Fruit fly (Drosophila melanogaster) whole organism, embryonic: ENCODE results near the gene Pat1.
A peak's percentile ranks its signal among the peaks of the same experiment; 100 is the strongest.

Source experiments
- Ada2b ChIP-seq: fragments of 200-800 bp; sonication (Bioruptor generic); IDR thresholded peaks from 2 replicates; pipeline ENCODE4 v1.3.6; 2022; ENCODE audit warnings: missing biosample characterization, missing genetic modification characterization
- Atf-2 ChIP-seq: fragments of 200-800 bp; sonication (Bioruptor generic); optimal IDR thresholded peaks from 2 replicates; lab custom pipeline; 2016; ENCODE audit warnings: missing biosample characterization, missing genetic modification characterization
- CG10267 ChIP-seq: fragments of 200-800 bp; sonication (Bioruptor generic); optimal IDR thresholded peaks from 2 replicates; lab custom pipeline; 2018; ENCODE audit warnings: missing biosample characterization, mild to moderate bottlenecking, missing genetic modification characterization, moderate library complexity
- CG11085 ChIP-seq: fragments of 200-800 bp; sonication (Bioruptor generic); IDR thresholded peaks from 2 replicates; pipeline ENCODE4 v1.3.6; 2022; ENCODE audit warnings: missing biosample characterization, missing genetic modification characterization
- CG11456 ChIP-seq: fragments of 200-800 bp; sonication (Bioruptor generic); IDR thresholded peaks from 3 replicates; pipeline ENCODE4 v1.3.6; 2022; ENCODE audit warnings: missing biosample characterization, missing genetic modification characterization
- CG12155 ChIP-seq: fragments of 200-800 bp; sonication (Bioruptor generic); optimal IDR thresholded peaks from 3 replicates; lab custom pipeline; 2016; ENCODE audit warnings: missing biosample characterization, missing genetic modification characterization
- CG1233 ChIP-seq: fragments of 200-800 bp; sonication (Bioruptor generic); optimal IDR thresholded peaks from 4 replicates; lab custom pipeline; 2018; ENCODE audit warnings: missing biosample characterization, mild to moderate bottlenecking, missing genetic modification characterization
- CG12769 ChIP-seq: fragments of 200-800 bp; sonication (Bioruptor generic); optimal IDR thresholded peaks from 2 replicates; lab custom pipeline; 2019; ENCODE audit warnings: missing biosample characterization, mild to moderate bottlenecking, missing genetic modification characterization, moderate library complexity
- CG14014 ChIP-seq: fragments of 200-800 bp; sonication (Bioruptor generic); IDR thresholded peaks from 2 replicates; pipeline ENCODE4 v1.3.6; 2022; ENCODE audit warnings: missing biosample characterization, missing genetic modification characterization
- CG14441 ChIP-seq: fragments of 200-800 bp; sonication (Bioruptor generic); IDR thresholded peaks from 2 replicates; pipeline ENCODE4 v1.3.6; 2022; ENCODE audit warnings: missing biosample characterization, missing genetic modification characterization
- CG16779 ChIP-seq: fragments of 200-800 bp; sonication (Bioruptor generic); IDR thresholded peaks from 2 replicates; pipeline ENCODE4 v1.3.6; 2022; ENCODE audit warnings: missing biosample characterization, missing genetic modification characterization
- CG16863 ChIP-seq: fragments of 200-800 bp; sonication (Bioruptor generic); optimal IDR thresholded peaks from 3 replicates; lab custom pipeline; 2016; ENCODE audit warnings: missing biosample characterization, missing genetic modification characterization
- CG17359 ChIP-seq: fragments of 200-800 bp; sonication (Bioruptor generic); optimal IDR thresholded peaks from 3 replicates; lab custom pipeline; 2018; ENCODE audit warnings: missing biosample characterization, mild to moderate bottlenecking, missing genetic modification characterization, moderate library complexity
- CG17568 ChIP-seq: fragments of 200-800 bp; sonication (Bioruptor generic); optimal IDR thresholded peaks from 2 replicates; lab custom pipeline; 2018; ENCODE audit warnings: missing biosample characterization, mild to moderate bottlenecking, missing genetic modification characterization, moderate library complexity
- CG17829 ChIP-seq: fragments of 200-800 bp; optimal IDR thresholded peaks from 2 replicates; lab custom pipeline; 2019; ENCODE audit warnings: missing biosample characterization, mild to moderate bottlenecking, missing genetic modification characterization, moderate library complexity
- CG18764 ChIP-seq: fragments of 200-800 bp; sonication (Bioruptor generic); optimal IDR thresholded peaks from 3 replicates; lab custom pipeline; 2016; ENCODE audit warnings: missing biosample characterization, missing genetic modification characterization
- CG32532 ChIP-seq: fragments of 200-800 bp; sonication (Bioruptor generic); IDR thresholded peaks from 2 replicates; pipeline ENCODE4 v1.3.6; 2022; ENCODE audit warnings: missing biosample characterization, missing genetic modification characterization
- CG3838 ChIP-seq: fragments of 200-800 bp; sonication (Bioruptor generic); optimal IDR thresholded peaks from 3 replicates; lab custom pipeline; 2016; ENCODE audit warnings: missing biosample characterization, missing genetic modification characterization
- CG42726 ChIP-seq: fragments of 200-800 bp; sonication (Bioruptor generic); IDR thresholded peaks from 2 replicates; pipeline ENCODE4 v1.3.6; 2022; ENCODE audit warnings: missing biosample characterization, missing genetic modification characterization; ENCODE audit not compliant: partially characterized antibody
- CG5245 ChIP-seq: fragments of 200-800 bp; sonication (Bioruptor generic); optimal IDR thresholded peaks from 3 replicates; lab custom pipeline; 2016; ENCODE audit warnings: missing biosample characterization, missing genetic modification characterization
- CG6791 ChIP-seq: fragments of 200-800 bp; sonication (Bioruptor generic); IDR thresholded peaks from 3 replicates; pipeline ENCODE4 v1.3.6; 2022; ENCODE audit warnings: missing biosample characterization, missing genetic modification characterization; ENCODE audit not compliant: partially characterized antibody
- CG7745 ChIP-seq: fragments of 200-800 bp; sonication (Bioruptor generic); optimal IDR thresholded peaks from 2 replicates; lab custom pipeline; 2018; ENCODE audit warnings: missing biosample characterization, mild to moderate bottlenecking, missing genetic modification characterization, moderate library complexity
- CkIIα-i1 ChIP-seq: fragments of 200-800 bp; sonication (Bioruptor generic); IDR thresholded peaks from 2 replicates; pipeline ENCODE4 v1.3.6; 2022; ENCODE audit warnings: missing biosample characterization, missing genetic modification characterization
- Dek ChIP-seq: fragments of 200-800 bp; sonication (Bioruptor generic); optimal IDR thresholded peaks from 3 replicates; lab custom pipeline; 2019; ENCODE audit warnings: missing biosample characterization, mild to moderate bottlenecking, missing genetic modification characterization, moderate library complexity
- E2f1 ChIP-seq: fragments of 200-800 bp; sonication (Bioruptor generic); IDR thresholded peaks from 2 replicates; pipeline ENCODE4 v1.3.6; 2022; ENCODE audit warnings: missing biosample characterization, missing genetic modification characterization
- Fer3 ChIP-seq: fragments of 200-800 bp; sonication (Bioruptor generic); optimal IDR thresholded peaks from 2 replicates; lab custom pipeline; 2018; ENCODE audit warnings: missing biosample characterization, mild to moderate bottlenecking, missing genetic modification characterization, moderate library complexity
- HLHmδ ChIP-seq: fragments of 200-800 bp; sonication (Bioruptor generic); optimal IDR thresholded peaks from 2 replicates; lab custom pipeline; 2018; ENCODE audit warnings: missing biosample characterization, mild to moderate bottlenecking, missing genetic modification characterization, moderate library complexity
- HmgZ ChIP-seq: fragments of 200-800 bp; sonication (Bioruptor generic); optimal IDR thresholded peaks from 2 replicates; lab custom pipeline; 2018; ENCODE audit warnings: missing biosample characterization, mild to moderate bottlenecking, missing genetic modification characterization
- Hr51 ChIP-seq, 2 experiments: fragments of 200-800 bp; sonication (Bioruptor generic); optimal IDR thresholded peaks; 2 replicates in 1 of 2; 3 replicates in 1 of 2; lab custom pipeline; 2016 to 2018; ENCODE audit warnings: missing biosample characterization in 2 of 2, missing genetic modification characterization in 2 of 2, mild to moderate bottlenecking in 1 of 2, moderate library complexity in 1 of 2
- Med ChIP-seq: fragments of 200-800 bp; sonication (Bioruptor generic); peaks from one replicate; lab custom pipeline; 2016; ENCODE audit warnings: missing biosample characterization, missing genetic modification characterization, mild to moderate bottlenecking, inconsistent platforms, moderate library complexity
- Pdp1 ChIP-seq, 2 experiments: fragments of 200-800 bp; sonication (Bioruptor generic); optimal IDR thresholded peaks; 3 replicates each; lab custom pipeline; 2016; ENCODE audit warnings: missing biosample characterization in 2 of 2, missing genetic modification characterization in 2 of 2, mild to moderate bottlenecking in 1 of 2, moderate library complexity in 1 of 2
- Xrp1 ChIP-seq: fragments of 200-800 bp; sonication (Bioruptor generic); IDR thresholded peaks from 2 replicates; pipeline ENCODE4 v1.3.6; 2022; ENCODE audit warnings: missing biosample characterization, missing genetic modification characterization
- al ChIP-seq: fragments of 200-800 bp; sonication (Bioruptor generic); IDR thresholded peaks from 2 replicates; pipeline ENCODE4 v1.3.6; 2022; ENCODE audit warnings: missing biosample characterization, missing genetic modification characterization
- cwo ChIP-seq: fragments of 200-800 bp; sonication (Bioruptor generic); optimal IDR thresholded peaks from 3 replicates; lab custom pipeline; 2017; ENCODE audit warnings: missing biosample characterization, missing genetic modification characterization, mild to moderate bottlenecking, moderate library complexity, missing genetic modification reagents
- eve ChIP-seq, 2 experiments: fragments of >200 bp; optimal IDR thresholded peaks; 2 replicates each; lab custom pipeline; 2017; ENCODE audit warnings: missing biosample characterization in 2 of 2, missing genetic modification characterization in 2 of 2
- ewg ChIP-seq: fragments of 200-800 bp; sonication (Bioruptor generic); optimal IDR thresholded peaks from 3 replicates; lab custom pipeline; 2017; ENCODE audit warnings: mild to moderate bottlenecking, missing biosample characterization, missing genetic modification reagents, missing genetic modification characterization
- gce ChIP-seq: fragments of 200-800 bp; sonication (Bioruptor generic); IDR thresholded peaks from 3 replicates; pipeline ENCODE4 v1.3.6; 2022; ENCODE audit warnings: missing biosample characterization, missing genetic modification characterization
- gcm ChIP-seq: fragments of 200-800 bp; sonication (Bioruptor generic); optimal IDR thresholded peaks from 2 replicates; lab custom pipeline; 2019; ENCODE audit warnings: missing biosample characterization, mild to moderate bottlenecking, missing genetic modification characterization, moderate library complexity
- insv ChIP-seq, 2 experiments: fragments of 200-800 bp; sonication (Bioruptor generic); optimal IDR thresholded peaks; 3 replicates each; lab custom pipeline; 2016 to 2018; ENCODE audit warnings: missing biosample characterization in 2 of 2, missing genetic modification characterization in 2 of 2
- jing ChIP-seq: fragments of 200-800 bp; sonication (Bioruptor generic); optimal IDR thresholded peaks from 2 replicates; lab custom pipeline; 2018; ENCODE audit warnings: missing biosample characterization, mild to moderate bottlenecking, missing genetic modification characterization
- lab ChIP-seq: fragments of 200-800 bp; sonication (Bioruptor generic); optimal IDR thresholded peaks from 3 replicates; lab custom pipeline; 2017; ENCODE audit warnings: missing biosample characterization, missing genetic modification characterization, mild to moderate bottlenecking, moderate library complexity, missing genetic modification reagents
- lilli ChIP-seq: fragments of 200-800 bp; sonication (Bioruptor generic); optimal IDR thresholded peaks from 3 replicates; lab custom pipeline; 2016; ENCODE audit warnings: missing biosample characterization, missing genetic modification characterization
- lola ChIP-seq, 3 experiments: fragments of >200 bp in 2 of 3; fragments of 200-800 bp in 1 of 3; sonication (Bioruptor generic) in 1 of 3; optimal IDR thresholded peaks; 2 replicates each; lab custom pipeline; 2017 to 2019; ENCODE audit warnings: missing biosample characterization in 3 of 3, missing genetic modification characterization in 3 of 3, mild to moderate bottlenecking in 1 of 3, moderate library complexity in 1 of 3
- nerfin-2 ChIP-seq: fragments of 200-800 bp; sonication (Bioruptor generic); IDR thresholded peaks from 2 replicates; pipeline ENCODE4 v1.3.6; 2022; ENCODE audit warnings: missing biosample characterization, missing genetic modification characterization; ENCODE audit not compliant: partially characterized antibody
- ranshi ChIP-seq: fragments of 200-800 bp; sonication (Bioruptor generic); IDR thresholded peaks from 2 replicates; pipeline ENCODE4 v1.3.6; 2022; ENCODE audit warnings: missing biosample characterization, missing genetic modification characterization
- row ChIP-seq: fragments of 200-800 bp; sonication (Bioruptor generic); IDR thresholded peaks from 3 replicates; pipeline ENCODE4 v1.3.6; 2022; ENCODE audit warnings: missing biosample characterization, missing genetic modification characterization
- schlank ChIP-seq: fragments of 200-800 bp; sonication (Bioruptor generic); optimal IDR thresholded peaks from 2 replicates; lab custom pipeline; 2018; ENCODE audit warnings: missing biosample characterization, mild to moderate bottlenecking, missing genetic modification characterization
- tio ChIP-seq: fragments of 200-800 bp; sonication (Bioruptor generic); optimal IDR thresholded peaks from 2 replicates; lab custom pipeline; 2017; ENCODE audit warnings: missing biosample characterization, missing genetic modification characterization, inconsistent platforms
- zen2 ChIP-seq: fragments of 200-800 bp; sonication (Bioruptor generic); IDR thresholded peaks from 3 replicates; pipeline ENCODE4 v1.3.6; 2022; ENCODE audit warnings: missing biosample characterization, missing genetic modification characterization; ENCODE audit not compliant: partially characterized antibody

Pat1 gene

DNA sequence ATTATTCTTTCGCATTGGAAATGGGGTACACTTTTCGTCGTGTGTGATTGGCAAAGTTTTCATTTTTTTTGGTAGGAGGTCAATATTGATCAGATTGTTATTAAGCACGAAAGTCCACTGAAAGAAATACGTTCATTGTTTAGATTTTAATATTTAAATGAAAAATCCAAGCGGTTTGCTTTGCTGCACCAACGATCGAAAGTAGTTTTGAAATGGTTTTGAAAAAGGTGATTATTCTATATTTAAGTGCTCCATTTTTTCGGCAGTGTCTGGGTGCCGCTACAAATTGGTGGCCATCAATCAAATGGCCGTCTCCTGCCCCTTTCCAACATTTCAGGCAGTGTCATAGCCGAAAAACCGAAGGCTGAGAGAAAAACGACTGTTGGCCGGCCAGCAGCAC is 16.1 kb upstream of the Pat1 start (continued):
- peak; percentile 39; the same call in 1 of the 2 replicates for TF ChIP-seq CG14441 (GFP tag; lab: Robert Waterston, UW)
- no peak for TF ChIP-seq CG10267 (tag; lab: Kevin White, UChicago)
- TF ChIP-seq CG16779 (GFP tag; lab: Robert Waterston, UW) = no peak
- TF ChIP-seq gcm (GFP tag; lab: Kevin White, UChicago) = no peak
- peak; percentile 35; the same call in 1 of the 2 replicates for TF ChIP-seq Xrp1
- TF ChIP-seq CG1233 (GFP tag; lab: Kevin White, UChicago) = no peak
- TF ChIP-seq al (GFP tag; lab: Robert Waterston, UW) = 0 out of 2 replicates have a peak, but pooled peaks have one; percentile 32
- no peak for TF ChIP-seq lola (GFP tag; optimal IDR thresholded peaks at IDR 0.05; lab: Kevin White, UChicago)
- TF ChIP-seq lilli (GFP tag; lab: Kevin White, UChicago) = peak; percentile 40
- TF ChIP-seq CG14014 (GFP tag; lab: Robert Waterston, UW) = 0 out of 2 replicates have a peak, but pooled peaks have one; percentile 34
- peak; percentile 14 for TF ChIP-seq tio (GFP tag; lab: Kevin White, UChicago)
- TF ChIP-seq cwo (GFP tag; lab: Kevin White, UChicago) = peak; percentile 5
- no peak for TF ChIP-seq Dek (tag; lab: Kevin White, UChicago)
- TF ChIP-seq CG32532 (GFP tag; lab: Robert Waterston, UW) = peak; percentile 53
- TF ChIP-seq insv (GFP tag; optimal IDR thresholded peaks at IDR 0.05; lab: Kevin White, UChicago) = no peak
- peak; percentile 60 for TF ChIP-seq row (GFP tag; lab: Robert Waterston, UW)
- no peak for TF ChIP-seq CG7745 (tag; lab: Kevin White, UChicago)
- peak; percentile 58; the same call in 1 of the 2 replicates for TF ChIP-seq Ada2b
- no peak for TF ChIP-seq CG17568
- TF ChIP-seq CG18764 = no peak
- TF ChIP-seq CG16863 (GFP tag; lab: Kevin White, UChicago) = no peak
- TF ChIP-seq lab (GFP tag; lab: Kevin White, UChicago) = peak; percentile 64
- peak; percentile 87 for TF ChIP-seq Med (GFP tag; lab: Kevin White, UChicago)
- TF ChIP-seq CG17359 (tag; lab: Kevin White, UChicago) = peak; percentile 33
- no peak for TF ChIP-seq Atf-2 (GFP tag; lab: Kevin White, UChicago)
- TF ChIP-seq jing (GFP tag; lab: Kevin White, UChicago) = peak; percentile 2
- no peak for TF ChIP-seq HmgZ (tag; lab: Kevin White, UChicago)
- no peak for TF ChIP-seq ewg (GFP tag; lab: Kevin White, UChicago)
- TF ChIP-seq nerfin-2 (GFP tag; lab: Robert Waterston, UW) = no peak
- TF ChIP-seq CG42726 (GFP tag; lab: Robert Waterston, UW) = no peak
- TF ChIP-seq CG6791 = no peak
- no peak for TF ChIP-seq zen2
- no peak for TF ChIP-seq CG12769 (tag; lab: Kevin White, UChicago)
- no peak for TF ChIP-seq CG17829 (tag; lab: Kevin White, UChicago)
- TF ChIP-seq CG11085 (GFP tag; lab: Robert Waterston, UW) = no peak
- no peak for TF ChIP-seq CkIIα-i1
- TF ChIP-seq CG3838 (GFP tag; lab: Kevin White, UChicago) = no peak
- no peak for TF ChIP-seq schlank (tag; lab: Kevin White, UChicago)
- TF ChIP-seq Hr51 (GFP tag; optimal IDR thresholded peaks at IDR 0.05; lab: Kevin White, UChicago) = peak in 1 of 2 experiments; percentile 34
- peak; percentile 19 for TF ChIP-seq Fer3 (tag; lab: Kevin White, UChicago)
- TF ChIP-seq CG12155 (GFP tag; lab: Kevin White, UChicago) = no peak
- TF ChIP-seq E2f1 (GFP tag; lab: Robert Waterston, UW) = peak; percentile 54; the same call in 1 of the 2 replicates
- no peak for TF ChIP-seq eve (GFP tag; optimal IDR thresholded peaks at IDR 0.05; lab: Kevin White, UChicago)
- TF ChIP-seq gce (GFP tag; lab: Robert Waterston, UW) = 0 out of 3 replicates have a peak, but pooled peaks have one; percentile 29
- peak; percentile 31; the same call in 1 of the 2 replicates for TF ChIP-seq ranshi (GFP tag; lab: Robert Waterston, UW)
- TF ChIP-seq CG5245 = no peak
- TF ChIP-seq Pdp1 (GFP tag; optimal IDR thresholded peaks at IDR 0.05; lab: Kevin White, UChicago) = peak in 1 of 2 experiments; percentile 4
- peak; percentile 54; the same call in 1 of the 3 replicates for TF ChIP-seq CG11456 (GFP tag; lab: Robert Waterston, UW)
- TF ChIP-seq HLHmδ (GFP tag; lab: Kevin White, UChicago) = no peak
